Fruit fly (Drosophila melanogaster) whole organism: ENCODE data around the gene TpnC25D.

ENCODE experiments used
- CG8478 ChIP-seq: fragments of >200 bp; optimal IDR thresholded peaks from 2 replicates; lab custom pipeline; 2018; ENCODE audit warnings: inconsistent platforms
- psq ChIP-seq: fragments of >200 bp; optimal IDR thresholded peaks from 2 replicates; lab custom pipeline; 2017
- usp ChIP-seq: fragments of >200 bp; optimal IDR thresholded peaks from 2 replicates; lab custom pipeline; 2017; ENCODE audit warnings: missing biosample characterization, missing genetic modification characterization, mixed read lengths

DNA sequence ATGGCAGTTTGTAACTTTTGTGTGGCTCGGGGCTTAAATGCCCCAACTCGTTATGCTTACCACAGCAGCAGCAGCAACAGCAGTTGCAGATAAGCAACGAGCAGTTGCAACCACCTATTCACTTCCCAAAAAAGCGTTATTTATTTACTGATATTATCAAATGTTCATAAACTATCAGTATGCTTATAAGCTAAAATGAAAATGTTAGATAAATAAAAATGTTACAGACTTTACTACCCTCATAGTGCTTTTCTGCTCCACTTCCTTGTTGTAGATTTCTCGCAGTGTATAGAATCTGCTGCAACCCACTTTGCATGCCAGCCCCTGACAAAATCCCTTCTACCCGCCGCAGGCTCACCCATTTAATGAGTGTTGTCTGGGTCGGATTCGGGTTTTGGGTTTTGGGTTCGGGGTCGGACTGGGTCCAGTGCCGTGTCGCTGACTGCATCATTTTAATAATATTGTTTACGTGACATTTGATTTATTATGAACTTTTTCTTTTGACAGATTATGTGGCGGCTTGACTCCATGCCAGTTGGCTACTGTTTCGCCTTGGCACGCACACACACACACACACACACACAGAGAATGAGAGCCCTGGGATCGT is 37.7 kb downstream of the TpnC25D start:
- TF ChIP-seq CG8478, result no peak
- TF ChIP-seq psq (lab: Kevin White, UChicago), result no peak
- TF ChIP-seq usp, result no peak
